Worm (Caenorhabditis elegans) whole organism, young adult: ENCODE data around the gene ogdh-1.
"Not testable (repeated sequence)": the region's sequence is repeated elsewhere in the genome, so short reads cannot be mapped to it uniquely, and the experiment has no call there.

Experiments
- B0019.2 ChIP-seq: fragments of 200-800 bp; sonication (Bioruptor generic); conservative IDR thresholded peaks from 2 replicates; pipeline ENCODE4 v1.3.6; 2022; ENCODE audit warnings: missing genetic modification reagents, missing genetic modification characterization, missing compliant biosample characterization
- B0261.1 ChIP-seq: sonication (generic microtip); optimal IDR thresholded peaks from 2 replicates; lab custom pipeline; 2016; ENCODE audit warnings: mild to moderate bottlenecking, missing genetic modification characterization, moderate library complexity, missing compliant biosample characterization
- C17E4.6 ChIP-seq: fragments of 200-800 bp; sonication (Bioruptor generic); IDR thresholded peaks from 2 replicates; pipeline ENCODE4 v1.3.6; 2022; ENCODE audit warnings: missing genetic modification reagents, missing genetic modification characterization, missing compliant biosample characterization
- D2030.7 ChIP-seq: fragments of 200-800 bp; sonication (Bioruptor generic); IDR thresholded peaks from 2 replicates; pipeline ENCODE4 v1.3.6; 2022; ENCODE audit warnings: missing genetic modification reagents, missing genetic modification characterization, missing compliant biosample characterization
- F37B4.10 ChIP-seq: fragments of 200-800 bp; sonication (Bioruptor generic); IDR thresholded peaks from 2 replicates; pipeline ENCODE4 v1.3.6; 2022; ENCODE audit warnings: missing genetic modification characterization, missing compliant biosample characterization
- F57C9.4 ChIP-seq: sonication (generic microtip); optimal IDR thresholded peaks from 2 replicates; lab custom pipeline; 2017; ENCODE audit warnings: mild to moderate bottlenecking, missing genetic modification characterization, missing compliant biosample characterization
- K11D2.4 ChIP-seq: fragments of 200-800 bp; sonication (Bioruptor generic); IDR thresholded peaks from 2 replicates; pipeline ENCODE4 v1.3.6; 2022; ENCODE audit warnings: missing genetic modification reagents, missing genetic modification characterization, missing compliant biosample characterization
- K12H6.12 ChIP-seq: fragments of 200-800 bp; sonication (Bioruptor generic); optimal IDR thresholded peaks from 2 replicates; lab custom pipeline; 2018; ENCODE audit warnings: mild to moderate bottlenecking, missing genetic modification characterization, missing compliant biosample characterization
- T07F8.4 ChIP-seq: sonication (generic microtip); optimal IDR thresholded peaks from 2 replicates; lab custom pipeline; 2016; ENCODE audit warnings: mild to moderate bottlenecking, missing genetic modification characterization, moderate library complexity, missing compliant biosample characterization
- Y53G8AR.9 ChIP-seq: fragments of 200-800 bp; sonication (Bioruptor generic); conservative IDR thresholded peaks from 2 replicates; pipeline ENCODE4 v1.3.6; 2022; ENCODE audit warnings: missing genetic modification reagents, missing genetic modification characterization, missing compliant biosample characterization
- Y67H2A.10 ChIP-seq: fragments of 200-800 bp; sonication (Bioruptor generic); conservative IDR thresholded peaks from 2 replicates; pipeline ENCODE4 v1.3.6; 2022; ENCODE audit warnings: missing genetic modification reagents, missing genetic modification characterization, missing compliant biosample characterization
- Y79H2A.3 ChIP-seq: fragments of 200-800 bp; sonication (Bioruptor generic); conservative IDR thresholded peaks from 2 replicates; pipeline ENCODE4 v1.3.6; 2022; ENCODE audit warnings: missing genetic modification reagents, missing genetic modification characterization, missing compliant biosample characterization
- Y95B8A.8 ChIP-seq: fragments of 200-800 bp; sonication (Bioruptor generic); IDR thresholded peaks from 2 replicates; pipeline ENCODE4 v1.3.6; 2022; ENCODE audit warnings: missing genetic modification reagents, missing genetic modification characterization, missing compliant biosample characterization
- ZK185.1 ChIP-seq: sonication (generic microtip); optimal IDR thresholded peaks from 2 replicates; lab custom pipeline; 2016; ENCODE audit warnings: mild to moderate bottlenecking, missing genetic modification characterization, missing compliant biosample characterization; ENCODE audit not compliant: poor library complexity, severe bottlenecking
- aptf-2 ChIP-seq: fragments of 200-800 bp; sonication (Bioruptor generic); conservative IDR thresholded peaks from 2 replicates; pipeline ENCODE4 v1.3.6; 2022; ENCODE audit warnings: missing genetic modification reagents, missing genetic modification characterization, missing compliant biosample characterization
- atf-7 ChIP-seq: sonication (generic microtip); optimal IDR thresholded peaks from 2 replicates; lab custom pipeline; 2017; ENCODE audit warnings: mild to moderate bottlenecking, missing genetic modification characterization, missing compliant biosample characterization
- athp-1 ChIP-seq: sonication (generic microtip); optimal IDR thresholded peaks from 2 replicates; lab custom pipeline; 2017; ENCODE audit warnings: mild to moderate bottlenecking, missing genetic modification characterization, missing compliant biosample characterization
- attf-5 ChIP-seq: fragments of 200-800 bp; sonication (Bioruptor generic); optimal IDR thresholded peaks from 2 replicates; lab custom pipeline; 2018; ENCODE audit warnings: mild to moderate bottlenecking, missing genetic modification characterization, missing compliant biosample characterization
- attf-6 ChIP-seq: fragments of 200-800 bp; sonication (Bioruptor generic); IDR thresholded peaks from 2 replicates; pipeline ENCODE4 v1.3.6; 2022; ENCODE audit warnings: missing genetic modification reagents, missing genetic modification characterization, missing compliant biosample characterization
- bed-1 ChIP-seq: fragments of 200-800 bp; sonication (Bioruptor generic); IDR thresholded peaks from 2 replicates; pipeline ENCODE4 v1.3.6; 2022; ENCODE audit warnings: missing genetic modification reagents, missing genetic modification characterization, missing compliant biosample characterization
- cebp-2 ChIP-seq: fragments of 200-800 bp; sonication (Bioruptor generic); IDR thresholded peaks from 2 replicates; pipeline ENCODE4 v1.3.6; 2022; ENCODE audit warnings: missing genetic modification characterization, missing compliant biosample characterization
- ceh-100 ChIP-seq: fragments of 200-800 bp; sonication (Bioruptor generic); IDR thresholded peaks from 2 replicates; pipeline ENCODE4 v1.3.6; 2022; ENCODE audit warnings: missing genetic modification reagents, missing genetic modification characterization, missing compliant biosample characterization
- ceh-40 ChIP-seq: fragments of 200-800 bp; sonication (Bioruptor generic); IDR thresholded peaks from 2 replicates; pipeline ENCODE4 v1.3.6; 2022; ENCODE audit warnings: missing genetic modification characterization, missing compliant biosample characterization
- ceh-91 ChIP-seq: fragments of 200-800 bp; sonication (Bioruptor generic); IDR thresholded peaks from 2 replicates; pipeline ENCODE4 v1.3.6; 2022; ENCODE audit warnings: missing genetic modification reagents, missing genetic modification characterization, missing compliant biosample characterization
- chd-7 ChIP-seq: sonication (generic microtip); optimal IDR thresholded peaks from 2 replicates; lab custom pipeline; 2016; ENCODE audit warnings: mild to moderate bottlenecking, missing genetic modification characterization, moderate library complexity, missing compliant biosample characterization
- egl-18 ChIP-seq: fragments of 200-800 bp; sonication (Bioruptor generic); IDR thresholded peaks from 2 replicates; pipeline ENCODE4 v1.3.6; 2022; ENCODE audit warnings: missing genetic modification reagents, missing genetic modification characterization, missing compliant biosample characterization
- ekl-4 ChIP-seq: fragments of 200-800 bp; sonication (Bioruptor generic); IDR thresholded peaks from 2 replicates; pipeline ENCODE4 v1.3.6; 2022; ENCODE audit warnings: missing genetic modification reagents, missing genetic modification characterization, missing compliant biosample characterization
- gei-17 ChIP-seq: fragments of 200-800 bp; sonication (Bioruptor generic); optimal IDR thresholded peaks from 2 replicates; lab custom pipeline; 2018; ENCODE audit warnings: mild to moderate bottlenecking, missing genetic modification characterization, missing compliant biosample characterization
- him-1 ChIP-seq: sonication (generic microtip); optimal IDR thresholded peaks from 2 replicates; lab custom pipeline; 2016; ENCODE audit warnings: missing genotype, missing genetic modification reagents, missing genetic modification characterization, missing compliant biosample characterization
- let-526 ChIP-seq: fragments of 200-800 bp; sonication (Bioruptor generic); IDR thresholded peaks from 2 replicates; pipeline ENCODE4 v1.3.6; 2022; ENCODE audit warnings: missing genetic modification reagents, missing genetic modification characterization, missing compliant biosample characterization
- lin-40 ChIP-seq: sonication (generic microtip); optimal IDR thresholded peaks from 2 replicates; lab custom pipeline; 2016; ENCODE audit warnings: missing genetic modification characterization, mild to moderate bottlenecking, missing compliant biosample characterization, missing genotype, missing genetic modification reagents
- lin-54 ChIP-seq: fragments of 200-800 bp; sonication (Bioruptor generic); optimal IDR thresholded peaks from 2 replicates; lab custom pipeline; 2018; ENCODE audit warnings: mild to moderate bottlenecking, missing genetic modification characterization, missing compliant biosample characterization
- madf-3 ChIP-seq: fragments of 200-800 bp; sonication (Bioruptor generic); IDR thresholded peaks from 2 replicates; pipeline ENCODE4 v1.3.6; 2022; ENCODE audit warnings: missing genetic modification reagents, missing genetic modification characterization, missing compliant biosample characterization
- madf-6 ChIP-seq: fragments of 200-800 bp; sonication (Bioruptor generic); IDR thresholded peaks from 2 replicates; pipeline ENCODE4 v1.3.6; 2022; ENCODE audit warnings: missing genetic modification reagents, missing genetic modification characterization, missing compliant biosample characterization
- madf-8 ChIP-seq: fragments of 200-800 bp; sonication (Bioruptor generic); conservative IDR thresholded peaks from 2 replicates; pipeline ENCODE4 v1.3.6; 2022; ENCODE audit warnings: missing genetic modification reagents, missing genetic modification characterization, missing compliant biosample characterization
- mel-28 ChIP-seq: sonication (generic microtip); optimal IDR thresholded peaks from 2 replicates; lab custom pipeline; 2016; ENCODE audit warnings: borderline replicate concordance, mild to moderate bottlenecking, missing genetic modification characterization, missing compliant biosample characterization
- nfya-2 ChIP-seq: fragments of 200-800 bp; sonication (Bioruptor generic); IDR thresholded peaks from 2 replicates; pipeline ENCODE4 v1.3.6; 2022; ENCODE audit warnings: missing genetic modification reagents, missing genetic modification characterization, missing compliant biosample characterization
- nfyb-1 ChIP-seq: fragments of 200-800 bp; sonication (Bioruptor generic); IDR thresholded peaks from 2 replicates; pipeline ENCODE4 v1.3.6; 2022; ENCODE audit warnings: missing genetic modification reagents, missing genetic modification characterization, missing compliant biosample characterization
- nhr-120 ChIP-seq: fragments of 200-800 bp; sonication (Bioruptor generic); IDR thresholded peaks from 2 replicates; pipeline ENCODE4 v1.3.6; 2022; ENCODE audit warnings: missing genetic modification characterization, missing compliant biosample characterization
- nhr-90 ChIP-seq: sonication (generic microtip); optimal IDR thresholded peaks from 2 replicates; lab custom pipeline; 2016; ENCODE audit warnings: missing genotype, mild to moderate bottlenecking, missing genetic modification characterization, missing compliant biosample characterization
- rcor-1 ChIP-seq: fragments of 200-800 bp; sonication (Bioruptor generic); IDR thresholded peaks from 2 replicates; pipeline ENCODE4 v1.3.6; 2022; ENCODE audit warnings: missing genetic modification reagents, missing genetic modification characterization, missing compliant biosample characterization
- rec-8 ChIP-seq, 2 experiments: sonication (generic microtip); optimal IDR thresholded peaks; 2 replicates each; lab custom pipeline; 2016; ENCODE audit warnings: mild to moderate bottlenecking in 2 of 2, missing genetic modification characterization in 2 of 2, missing genetic modification reagents in 2 of 2, missing genotype in 2 of 2, missing biosample characterization in 1 of 2, missing compliant biosample characterization in 1 of 2, moderate library complexity in 1 of 2
- sea-2 ChIP-seq: fragments of 200-800 bp; sonication (Bioruptor generic); IDR thresholded peaks from 2 replicates; pipeline ENCODE4 v1.3.6; 2022; ENCODE audit warnings: missing genetic modification characterization, missing compliant biosample characterization
- snpc-4 ChIP-seq, 5 experiments: fragments of 150-350 bp in 1 of 5; sonication (generic microtip) in 4 of 5; optimal IDR thresholded peaks; 2 replicates each; lab custom pipeline; 2014 to 2018; ENCODE audit warnings: missing genetic modification characterization in 5 of 5, missing biosample characterization in 3 of 5, antibody characterized with exemption in 2 of 5, mild to moderate bottlenecking in 2 of 5, missing compliant biosample characterization in 2 of 5, missing genotype in 2 of 5, moderate library complexity in 2 of 5, missing genetic modification reagents in 1 of 5
- somi-1 ChIP-seq: fragments of 200-800 bp; sonication (Bioruptor generic); optimal IDR thresholded peaks from 2 replicates; lab custom pipeline; 2018; ENCODE audit warnings: mild to moderate bottlenecking, missing genetic modification characterization, missing compliant biosample characterization
- ztf-22 ChIP-seq: fragments of 200-800 bp; sonication (Bioruptor generic); optimal IDR thresholded peaks from 2 replicates; lab custom pipeline; 2018; ENCODE audit warnings: mild to moderate bottlenecking, missing genetic modification characterization, moderate library complexity, missing compliant biosample characterization
- ztf-25 ChIP-seq: fragments of 200-800 bp; sonication (Bioruptor generic); IDR thresholded peaks from 2 replicates; pipeline ENCODE4 v1.3.6; 2022; ENCODE audit warnings: missing genetic modification reagents, missing genetic modification characterization, missing compliant biosample characterization
- ztf-26 ChIP-seq: sonication (generic microtip); optimal IDR thresholded peaks from 2 replicates; lab custom pipeline; 2017; ENCODE audit warnings: missing genetic modification characterization, missing compliant biosample characterization

Gene ogdh-1

ce11 chrIV:4725478-4725920, 21.7 kb upstream of the ogdh-1 start:
- TF ChIP-seq T07F8.4 (tag; lab: Kevin White, UChicago) (peak; percentile 39), attf-5 (peak; percentile 90), ztf-25 (GFP tag; lab: Robert Waterston, UW) (peak; percentile 98), F57C9.4 (peak; percentile 33), ceh-100 (GFP tag; lab: Robert Waterston, UW) (peak; percentile 95), ceh-91 (peak; percentile 98), chd-7 (tag; lab: Kevin White, UChicago) (peak; percentile 67), nhr-120 (GFP tag; lab: Robert Waterston, UW) (peak; percentile 100), nfya-2 (GFP tag; lab: Robert Waterston, UW) (peak; percentile 98), Y95B8A.8 (peak; percentile 99), aptf-2 (GFP tag; lab: Robert Waterston, UW) (peak; percentile 98), madf-3 (GFP tag; lab: Robert Waterston, UW) (peak; percentile 98), Y53G8AR.9 (GFP tag; lab: Robert Waterston, UW) (peak; percentile 100), nhr-90 (tag; lab: Kevin White, UChicago) (peak; percentile 69), madf-6 (GFP tag; lab: Robert Waterston, UW) (peak; percentile 89), Y67H2A.10 (GFP tag; lab: Robert Waterston, UW) (peak; percentile 97), snpc-4 (tag; optimal IDR thresholded peaks at IDR 0.05; lab: Kevin White, UChicago) (peak in 2 of 4 experiments; percentile 74 to 78), D2030.7 (GFP tag; lab: Robert Waterston, UW) (peak; percentile 91), atf-7 (tag; lab: Kevin White, UChicago) (peak; percentile 80), C17E4.6 (GFP tag; lab: Robert Waterston, UW) (peak; percentile 99), K11D2.4 (GFP tag; lab: Robert Waterston, UW) (peak; percentile 100), ztf-26 (tag; lab: Kevin White, UChicago) (peak; percentile 94), athp-1 (tag; lab: Kevin White, UChicago) (peak; percentile 52), rcor-1 (peak; percentile 99), gei-17 (GFP tag; lab: Kevin White, UChicago) (peak; percentile 73), somi-1 (GFP tag; lab: Kevin White, UChicago) (peak; percentile 94), let-526 (GFP tag; lab: Robert Waterston, UW) (peak; percentile 100), mel-28 (tag; lab: Kevin White, UChicago) (peak; percentile 12), attf-6 (GFP tag; lab: Robert Waterston, UW) (peak; percentile 83), sea-2 (GFP tag; lab: Robert Waterston, UW) (peak; percentile 99), lin-54 (peak; percentile 79), lin-40 (tag; lab: Kevin White, UChicago) (peak; percentile 95), bed-1 (GFP tag; lab: Robert Waterston, UW) (peak; percentile 100), rec-8 (tag; optimal IDR thresholded peaks at IDR 0.05; lab: Kevin White, UChicago) (peak in 1 of 2 experiments; percentile 27), him-1 (tag; lab: Kevin White, UChicago) (peak; percentile 17), K12H6.12 (tag; lab: Kevin White, UChicago) (peak; percentile 75), ceh-40 (GFP tag; lab: Robert Waterston, UW) (peak; percentile 93), nfyb-1 (GFP tag; lab: Robert Waterston, UW) (peak; percentile 99), ekl-4 (GFP tag; lab: Robert Waterston, UW) (peak; percentile 99), ZK185.1 (tag; lab: Kevin White, UChicago) (peak; percentile 49), B0261.1 (tag; lab: Kevin White, UChicago) (peak; percentile 19), B0019.2 (GFP tag; lab: Robert Waterston, UW) (peak; percentile 95), Y79H2A.3 (GFP tag; lab: Robert Waterston, UW) (peak; percentile 95), F37B4.10 (GFP tag; lab: Robert Waterston, UW) (peak; percentile 100), cebp-2 (peak; percentile 99), egl-18 (GFP tag; lab: Robert Waterston, UW) (peak; percentile 100), madf-8 (peak; percentile 89), ztf-22 (GFP tag; lab: Kevin White, UChicago) (peak; percentile 33)
- TF ChIP-seq snpc-4 (GFP tag; optimal IDR thresholded peaks at IDR 0.05; lab: Kevin White, UChicago), result not testable (repeated sequence)
